Worm (Caenorhabditis elegans) whole organism, mixed stage, embryonic: ENCODE measurements around the gene selt-1.2.

Source experiments
- M03D4.4 ChIP-seq: sonication (generic microtip); optimal IDR thresholded peaks from 2 replicates; lab custom pipeline; 2017; ENCODE audit warnings: mild to moderate bottlenecking, missing genetic modification characterization, missing compliant biosample characterization
- bed-3 ChIP-seq: fragments of 200-800 bp; sonication (Bioruptor generic); optimal IDR thresholded peaks from 3 replicates; lab custom pipeline; 2018; ENCODE audit warnings: mild to moderate bottlenecking, missing genetic modification characterization, moderate library complexity, missing compliant biosample characterization
- blmp-1 ChIP-seq: fragments of 150-350 bp; optimal IDR thresholded peaks from 2 replicates; lab custom pipeline; 2014; ENCODE audit warnings: missing biosample characterization, missing genetic modification characterization
- ceh-39 ChIP-seq: fragments of 150-350 bp; optimal IDR thresholded peaks from 2 replicates; lab custom pipeline; 2014; ENCODE audit warnings: missing biosample characterization, missing genetic modification characterization
- ceh-43 ChIP-seq: fragments of 200-800 bp; sonication (Bioruptor generic); optimal IDR thresholded peaks from 2 replicates; lab custom pipeline; 2018; ENCODE audit warnings: mild to moderate bottlenecking, missing genetic modification characterization, moderate library complexity, missing compliant biosample characterization
- ceh-83 ChIP-seq: fragments of 200-800 bp; sonication (Bioruptor generic); optimal IDR thresholded peaks from 2 replicates; lab custom pipeline; 2018; ENCODE audit warnings: mild to moderate bottlenecking, missing genetic modification characterization, missing compliant biosample characterization
- ces-1 ChIP-seq: fragments of 150-350 bp; optimal IDR thresholded peaks from 2 replicates; lab custom pipeline; 2014; ENCODE audit warnings: missing biosample characterization, missing genetic modification reagents, missing genetic modification characterization
- cnd-1 ChIP-seq: fragments of 200-800 bp; sonication (Bioruptor generic); optimal IDR thresholded peaks from 2 replicates; lab custom pipeline; 2018; ENCODE audit warnings: mild to moderate bottlenecking, missing genetic modification characterization, missing compliant biosample characterization
- drap-1 ChIP-seq: fragments of 200-800 bp; sonication (Bioruptor generic); optimal IDR thresholded peaks from 3 replicates; lab custom pipeline; 2018; ENCODE audit warnings: mild to moderate bottlenecking, missing genetic modification characterization, missing compliant biosample characterization
- elt-1 ChIP-seq: sonication (generic microtip); optimal IDR thresholded peaks from 2 replicates; lab custom pipeline; 2017; ENCODE audit warnings: missing genetic modification characterization, mild to moderate bottlenecking, missing compliant biosample characterization, antibody characterized with exemption, moderate library complexity, borderline replicate concordance; ENCODE audit not compliant: insufficient read depth
- elt-3 ChIP-seq: fragments of 150-350 bp; optimal IDR thresholded peaks from 2 replicates; lab custom pipeline; 2014; ENCODE audit warnings: missing biosample characterization, missing genetic modification characterization
- flh-1 ChIP-seq: fragments of 200-800 bp; sonication (Bioruptor generic); optimal IDR thresholded peaks from 2 replicates; lab custom pipeline; 2018; ENCODE audit warnings: mild to moderate bottlenecking, missing genetic modification characterization, moderate library complexity, missing compliant biosample characterization
- ham-2 ChIP-seq: fragments of 200-800 bp; sonication (Bioruptor generic); optimal IDR thresholded peaks from 2 replicates; lab custom pipeline; 2018; ENCODE audit warnings: mild to moderate bottlenecking, missing genetic modification characterization, missing compliant biosample characterization
- hlh-1 ChIP-seq: fragments of 150-350 bp; optimal IDR thresholded peaks from 2 replicates; lab custom pipeline; 2014; ENCODE audit warnings: missing biosample characterization, missing genetic modification reagents, missing genetic modification characterization
- lin-13 ChIP-seq: fragments of 150-350 bp; optimal IDR thresholded peaks from 2 replicates; lab custom pipeline; 2014; ENCODE audit warnings: missing biosample characterization, missing genetic modification characterization
- lin-32 ChIP-seq: fragments of 200-800 bp; sonication (Bioruptor generic); optimal IDR thresholded peaks from 2 replicates; lab custom pipeline; 2018; ENCODE audit warnings: mild to moderate bottlenecking, missing genetic modification characterization, missing compliant biosample characterization
- lsy-2 ChIP-seq: fragments of 150-350 bp; optimal IDR thresholded peaks from 2 replicates; lab custom pipeline; 2014; ENCODE audit warnings: missing biosample characterization, missing genetic modification characterization
- mab-5 ChIP-seq: fragments of 150-350 bp; optimal IDR thresholded peaks from 2 replicates; lab custom pipeline; 2014; ENCODE audit warnings: missing biosample characterization, missing genetic modification characterization
- mep-1 ChIP-seq: fragments of 150-350 bp; optimal IDR thresholded peaks from 2 replicates; lab custom pipeline; 2017; ENCODE audit warnings: missing biosample characterization, missing genetic modification reagents, missing genetic modification characterization, inconsistent platforms
- mls-2 ChIP-seq: sonication (generic microtip); optimal IDR thresholded peaks from 2 replicates; lab custom pipeline; 2016; ENCODE audit warnings: mild to moderate bottlenecking, missing genetic modification characterization, moderate library complexity, missing compliant biosample characterization
- nhr-12 ChIP-seq: fragments of 150-350 bp; optimal IDR thresholded peaks from 2 replicates; lab custom pipeline; 2014; ENCODE audit warnings: missing biosample characterization, missing genetic modification characterization
- nhr-2 ChIP-seq: fragments of 150-350 bp; optimal IDR thresholded peaks from 2 replicates; lab custom pipeline; 2014; ENCODE audit warnings: missing biosample characterization, missing genetic modification characterization
- nhr-237 ChIP-seq: fragments of 150-350 bp; optimal IDR thresholded peaks from 2 replicates; lab custom pipeline; 2014; ENCODE audit warnings: missing biosample characterization, missing genetic modification characterization
- nhr-28 ChIP-seq: fragments of 150-350 bp; optimal IDR thresholded peaks from 2 replicates; lab custom pipeline; 2014; ENCODE audit warnings: missing biosample characterization, missing genetic modification characterization
- nhr-76 ChIP-seq: sonication (generic microtip); optimal IDR thresholded peaks from 2 replicates; lab custom pipeline; 2017; ENCODE audit warnings: missing biosample characterization, missing genetic modification characterization
- pha-4 ChIP-seq: fragments of 150-350 bp; optimal IDR thresholded peaks from 2 replicates; lab custom pipeline; 2018; ENCODE audit warnings: missing biosample characterization, missing genetic modification reagents, missing genetic modification characterization
- sem-2 ChIP-seq: fragments of 200-800 bp; sonication (Bioruptor generic); optimal IDR thresholded peaks from 2 replicates; lab custom pipeline; 2018; ENCODE audit warnings: mild to moderate bottlenecking, missing genetic modification characterization, missing compliant biosample characterization
- snpc-4 ChIP-seq: fragments of 150-350 bp; optimal IDR thresholded peaks from 2 replicates; lab custom pipeline; 2014; ENCODE audit warnings: missing biosample characterization, missing genetic modification characterization
- sptf-1 ChIP-seq: sonication (generic microtip); optimal IDR thresholded peaks from 2 replicates; lab custom pipeline; 2017; ENCODE audit warnings: mild to moderate bottlenecking, missing genetic modification characterization, moderate library complexity, missing compliant biosample characterization
- tbx-8 ChIP-seq: fragments of 200-800 bp; sonication (Bioruptor generic); optimal IDR thresholded peaks from 2 replicates; lab custom pipeline; 2018; ENCODE audit warnings: mild to moderate bottlenecking, missing genetic modification characterization, moderate library complexity, missing compliant biosample characterization
- unc-120 ChIP-seq: sonication (generic microtip); optimal IDR thresholded peaks from 2 replicates; lab custom pipeline; 2017; ENCODE audit warnings: missing genetic modification characterization, missing compliant biosample characterization; ENCODE audit not compliant: poor library complexity, severe bottlenecking
- unc-39 ChIP-seq: fragments of 150-350 bp; optimal IDR thresholded peaks from 2 replicates; lab custom pipeline; 2014; ENCODE audit warnings: missing biosample characterization, missing genetic modification characterization
- unc-62 ChIP-seq: fragments of 150-350 bp; optimal IDR thresholded peaks from 2 replicates; lab custom pipeline; 2014; ENCODE audit warnings: missing biosample characterization, missing genetic modification reagents, missing genetic modification characterization
- zip-8 ChIP-seq: fragments of 150-350 bp; optimal IDR thresholded peaks from 2 replicates; lab custom pipeline; 2014; ENCODE audit warnings: missing biosample characterization, missing genetic modification characterization
- ztf-11 ChIP-seq: fragments of 150-350 bp; optimal IDR thresholded peaks from 2 replicates; lab custom pipeline; 2014; ENCODE audit warnings: missing biosample characterization, missing genetic modification characterization

selt-1.2 gene

DNA sequence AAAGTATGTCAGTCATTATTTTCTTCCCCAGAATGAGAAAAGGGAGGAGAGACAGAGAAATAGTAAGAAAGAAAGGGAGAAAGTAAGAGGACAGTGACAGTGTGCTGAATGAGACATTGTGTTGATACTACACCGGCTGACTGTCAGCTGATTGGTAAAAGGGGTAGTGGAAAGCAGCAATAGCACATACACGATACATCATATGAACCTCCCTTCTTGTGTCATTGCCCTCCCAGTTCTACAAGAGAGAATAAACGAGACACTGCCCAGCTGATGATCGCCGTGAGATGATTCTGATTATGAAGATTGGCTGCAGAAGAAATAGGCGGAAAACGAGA lies 27.4 kb downstream of the selt-1.2 start:
- TF ChIP-seq ham-2 (GFP tag; lab: Kevin White, UChicago) (peak; percentile 39), hlh-1 (peak; percentile 29), mep-1 (tag; lab: Kevin White, UChicago) (no peak)

DNA sequence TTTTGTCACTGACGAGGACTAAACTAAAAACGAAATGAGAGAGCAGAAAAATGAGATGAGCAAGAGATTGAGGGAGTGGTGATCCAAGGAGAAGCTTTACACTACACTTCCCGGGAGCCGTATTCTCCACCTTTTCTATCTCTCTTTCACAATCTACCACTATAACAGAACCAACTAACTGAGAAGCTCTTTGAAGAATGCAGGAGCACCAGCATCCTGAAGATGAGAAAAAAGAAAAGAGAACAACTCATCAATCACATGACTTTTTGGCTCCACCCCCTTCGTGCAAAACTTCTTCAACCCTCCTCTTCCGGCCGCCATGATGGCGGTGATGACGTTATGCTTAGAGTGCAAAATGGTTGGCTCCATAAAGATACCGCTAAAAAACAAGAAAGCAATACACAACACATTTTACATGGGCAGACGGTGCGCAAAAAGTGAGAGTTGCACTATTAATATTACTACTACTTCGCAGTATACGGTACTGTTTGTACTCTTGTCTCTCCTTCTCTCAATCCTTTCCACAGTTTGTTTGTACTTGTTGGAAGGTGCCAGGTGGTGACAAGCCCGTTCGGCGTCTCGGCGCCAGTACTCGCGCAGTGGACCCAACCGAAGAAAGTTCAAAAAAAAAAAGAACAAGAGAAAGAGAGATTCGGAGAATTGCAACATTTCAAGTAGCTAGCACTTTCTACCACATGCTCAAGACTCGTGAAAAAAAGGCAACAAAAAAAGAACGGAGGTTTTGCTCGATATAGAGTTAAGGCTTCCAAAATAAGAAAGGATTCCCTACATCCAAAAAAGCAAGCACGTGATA lies 27.9 kb downstream of the selt-1.2 start:
- no peak for TF ChIP-seq nhr-28 (tag; lab: Kevin White, UChicago)
- no peak for TF ChIP-seq unc-39 (tag; lab: Kevin White, UChicago)
- peak; percentile 52 for TF ChIP-seq unc-120
- no peak for TF ChIP-seq sptf-1
- peak; percentile 22 for TF ChIP-seq hlh-1

DNA sequence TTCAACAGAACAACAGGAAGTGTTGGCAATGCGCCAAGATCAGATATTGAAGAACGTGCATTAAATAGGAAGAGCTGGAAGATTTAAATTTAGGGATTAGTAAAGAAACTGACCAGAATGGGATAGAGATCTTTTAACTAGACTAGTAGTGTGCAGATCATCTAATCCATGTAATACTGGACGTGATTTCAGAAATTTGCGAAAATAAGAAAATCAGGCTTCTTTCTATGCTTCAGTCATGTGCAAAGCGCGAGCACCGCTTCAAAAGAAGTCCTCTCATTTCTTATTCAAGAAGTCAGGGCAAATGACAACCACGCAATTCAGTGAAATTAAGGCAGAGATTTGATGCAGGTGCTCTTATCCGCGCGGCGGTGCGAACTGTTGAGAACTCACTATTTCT lies 29.1 kb downstream of the selt-1.2 start:
- TF ChIP-seq drap-1 (no peak), lsy-2 (tag; lab: Kevin White, UChicago) (no peak), nhr-12 (tag; lab: Kevin White, UChicago) (no peak), hlh-1 (no peak), nhr-237 (tag; lab: Kevin White, UChicago) (no peak), ceh-83 (GFP tag; lab: Kevin White, UChicago) (no peak), elt-3 (tag; lab: Kevin White, UChicago) (no peak)
- TF ChIP-seq, all 35 proteins: peak for 0

DNA sequence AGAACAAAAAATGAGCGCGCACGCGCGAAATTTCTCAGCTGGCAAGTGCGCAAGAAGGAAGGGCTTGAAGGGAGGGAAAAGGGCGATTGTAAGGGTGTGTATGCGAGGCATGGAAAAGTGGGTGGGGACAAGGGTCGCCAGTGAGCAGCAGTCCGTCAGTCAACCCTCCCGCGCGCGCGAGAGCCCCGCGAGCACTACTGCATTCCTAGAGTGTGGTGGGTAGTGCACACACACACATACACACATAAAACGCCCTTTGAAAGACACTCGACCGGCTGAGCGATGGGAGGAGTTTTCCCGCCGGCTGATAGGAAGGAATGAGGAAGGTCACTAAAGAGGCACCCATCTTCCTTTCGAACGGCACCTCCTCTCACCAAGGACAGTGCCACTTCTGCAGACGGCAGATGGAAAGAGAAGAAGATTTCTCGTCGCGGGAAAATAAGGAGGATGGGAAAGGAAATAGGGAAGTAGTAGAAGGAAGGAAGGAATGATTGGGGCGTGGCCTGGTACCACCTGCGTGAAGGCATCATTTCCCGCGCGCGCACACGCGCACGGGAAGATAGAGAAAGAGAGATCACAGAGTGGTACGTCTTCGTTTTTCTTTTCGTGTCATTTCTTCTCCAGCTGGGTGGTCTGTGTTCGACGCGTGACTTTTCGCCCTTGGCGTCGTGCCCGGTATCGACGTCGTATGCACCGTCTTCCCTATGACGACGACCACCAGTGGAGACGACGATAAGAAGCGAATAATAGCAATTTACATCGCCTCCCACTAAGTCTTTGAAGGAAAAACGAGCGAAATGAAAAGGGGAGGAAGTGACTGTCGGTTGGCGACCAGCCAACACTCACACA lies 30.1 kb downstream of the selt-1.2 start:
- TF ChIP-seq pha-4 (tag; lab: Kevin White, UChicago) (no peak), mab-5 (no peak), ztf-11 (peak; percentile 20), hlh-1 (no peak), elt-3 (tag; lab: Kevin White, UChicago) (no peak), nhr-76 (tag; lab: Kevin White, UChicago) (no peak), bed-3 (GFP tag; lab: Kevin White, UChicago) (no peak), flh-1 (GFP tag; lab: Kevin White, UChicago) (peak; percentile 20), lin-32 (no peak), nhr-28 (tag; lab: Kevin White, UChicago) (no peak), snpc-4 (tag; lab: Kevin White, UChicago) (no peak), elt-1 (tag; lab: Kevin White, UChicago) (no peak), unc-39 (tag; lab: Kevin White, UChicago) (no peak), lin-13 (tag; lab: Kevin White, UChicago) (no peak), zip-8 (tag; lab: Kevin White, UChicago) (no peak), sem-2 (GFP tag; lab: Kevin White, UChicago) (peak; percentile 35), tbx-8 (GFP tag; lab: Kevin White, UChicago) (no peak), ceh-43 (GFP tag; lab: Kevin White, UChicago) (no peak), nhr-237 (tag; lab: Kevin White, UChicago) (no peak), unc-120 (peak; percentile 42), sptf-1 (peak; percentile 30), unc-62 (GFP tag; lab: Kevin White, UChicago) (no peak), drap-1 (peak; percentile 19), blmp-1 (tag; lab: Kevin White, UChicago) (no peak), nhr-12 (tag; lab: Kevin White, UChicago) (no peak), mep-1 (tag; lab: Kevin White, UChicago) (no peak), mls-2 (tag; lab: Kevin White, UChicago) (peak; percentile 43), ham-2 (GFP tag; lab: Kevin White, UChicago) (no peak), M03D4.4 (peak; percentile 22), lsy-2 (tag; lab: Kevin White, UChicago) (no peak), ceh-39 (no peak), cnd-1 (tag; lab: Kevin White, UChicago) (peak; percentile 16), ceh-83 (GFP tag; lab: Kevin White, UChicago) (no peak), ces-1 (no peak), nhr-2 (peak; percentile 89)
